Worm (Caenorhabditis elegans): ENCODE data around the gene ngn-1.

Gene ngn-1

ce11 chrIV:2601988-2602861 is 25.8 kb downstream of the ngn-1 start:
- TF ChIP-seq ref-1 (GFP tag; conservative IDR thresholded peaks at IDR 0.05) (no peak), klf-2 (GFP tag; conservative IDR thresholded peaks at IDR 0.05) (0 out of 2 replicates have a peak, but pooled peaks have one; percentile 9), med-1 (GFP tag; optimal IDR thresholded peaks at IDR 0.05; ENCODE audit: insufficient read depth) (no peak), ztf-23 (GFP tag; IDR thresholded peaks at IDR 0.05) (0 out of 2 replicates have a peak, but pooled peaks have one; percentile 54), tab-1 (GFP tag; IDR thresholded peaks at IDR 0.05) (no peak), cog-1 (tag; optimal IDR thresholded peaks at IDR 0.05) (peak; percentile 43), flt-1 (GFP tag; IDR thresholded peaks at IDR 0.05) (peak; percentile 49; the same call in 1 of the 2 replicates), ztf-29 (GFP tag; IDR thresholded peaks at IDR 0.05) (no peak), T22C8.4 (GFP tag; IDR thresholded peaks at IDR 0.05) (peak; percentile 7; the same call in 1 of the 2 replicates)

- no peak for TF ChIP-seq flt-1 (GFP tag; IDR thresholded peaks at IDR 0.05)
- no peak for TF ChIP-seq T22C8.4 (GFP tag; IDR thresholded peaks at IDR 0.05)
- no peak for TF ChIP-seq tab-1 (GFP tag; IDR thresholded peaks at IDR 0.05)
- no peak for TF ChIP-seq med-1 (GFP tag; optimal IDR thresholded peaks at IDR 0.05; ENCODE audit: insufficient read depth)
- TF ChIP-seq klf-2 (GFP tag; conservative IDR thresholded peaks at IDR 0.05), result no peak
- TF ChIP-seq ztf-29 (GFP tag; IDR thresholded peaks at IDR 0.05), result no peak
- no peak for TF ChIP-seq ref-1 (GFP tag; conservative IDR thresholded peaks at IDR 0.05)
- TF ChIP-seq ztf-23 (GFP tag; IDR thresholded peaks at IDR 0.05), result no peak
- TF ChIP-seq cog-1 (tag; optimal IDR thresholded peaks at IDR 0.05), result no peak
Observed at ce11 chrIV:2600841-2601240, 27.2 kb downstream of the ngn-1 start, which contains the start of gene epg-9. Gene epg-9 (plus strand): TSS chrIV:2601141.

ce11 chrIV:2599634-2600033 is 28.4 kb downstream of the ngn-1 start:
- TF ChIP-seq T22C8.4 (GFP tag; IDR thresholded peaks at IDR 0.05), result peak; percentile 9; the same call in 1 of the 2 replicates
- TF ChIP-seq med-1 (GFP tag; optimal IDR thresholded peaks at IDR 0.05; ENCODE audit: insufficient read depth), result no peak
- no peak for TF ChIP-seq flt-1 (GFP tag; IDR thresholded peaks at IDR 0.05)

- no peak for TF ChIP-seq tab-1 (GFP tag; IDR thresholded peaks at IDR 0.05)
- no peak for TF ChIP-seq ztf-23 (GFP tag; IDR thresholded peaks at IDR 0.05)
- TF ChIP-seq flt-1 (GFP tag; IDR thresholded peaks at IDR 0.05), result no peak
- no peak for TF ChIP-seq T22C8.4 (GFP tag; IDR thresholded peaks at IDR 0.05)
- TF ChIP-seq ref-1 (GFP tag; conservative IDR thresholded peaks at IDR 0.05), result no peak
- TF ChIP-seq ztf-29 (GFP tag; IDR thresholded peaks at IDR 0.05), result no peak
- TF ChIP-seq klf-2 (GFP tag; conservative IDR thresholded peaks at IDR 0.05), result no peak
Observed at ce11 chrIV:2597417-2597816, 30.7 kb downstream of the ngn-1 start, which contains the start of gene Y69A2AR.47. Gene Y69A2AR.47 (plus strand): TSS chrIV:2597717.

ce11 chrIV:2581483-2581882 is 46.6 kb downstream of the ngn-1 start, which contains the start of gene nhr-242:
Gene nhr-242 (minus strand): TSS chrIV:2581583.
- TF ChIP-seq cog-1 (tag; optimal IDR thresholded peaks at IDR 0.05) (no peak), med-1 (GFP tag; optimal IDR thresholded peaks at IDR 0.05; ENCODE audit: insufficient read depth) (no peak), klf-2 (GFP tag; conservative IDR thresholded peaks at IDR 0.05) (no peak), tab-1 (GFP tag; IDR thresholded peaks at IDR 0.05) (no peak), ztf-23 (GFP tag; IDR thresholded peaks at IDR 0.05) (no peak), T22C8.4 (GFP tag; IDR thresholded peaks at IDR 0.05) (no peak), flt-1 (GFP tag; IDR thresholded peaks at IDR 0.05) (no peak), ztf-29 (GFP tag; IDR thresholded peaks at IDR 0.05) (no peak), ref-1 (GFP tag; conservative IDR thresholded peaks at IDR 0.05) (no peak)

Data from whole organism, midembryonic.